Fruit fly (Drosophila melanogaster): ENCODE measurements around the gene CG7872.
A peak's percentile ranks its signal among the peaks of the same experiment; 100 is the strongest.

The CG7872 gene

DNA sequence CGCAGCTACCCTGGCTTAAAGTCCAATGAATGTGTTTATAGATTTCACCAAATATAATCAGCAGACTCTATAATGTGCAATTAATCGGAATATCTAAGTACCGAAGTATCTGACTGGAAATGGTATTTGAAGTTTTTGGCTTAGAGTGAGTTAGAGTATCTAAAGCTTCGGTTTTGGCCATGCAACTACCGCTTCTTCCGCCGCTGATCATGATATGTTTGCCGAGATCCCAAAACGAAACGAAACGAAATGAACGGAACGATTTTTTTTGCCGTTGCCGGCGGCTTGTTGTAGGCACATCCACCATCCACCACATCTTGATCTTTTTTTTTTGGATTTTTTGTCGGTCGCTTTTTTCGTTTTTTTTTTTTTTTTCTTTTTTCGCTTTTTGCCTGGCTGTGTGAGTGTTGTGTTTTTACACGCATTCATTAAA is 45.0 kb downstream of the CG7872 start (continued):
- TF ChIP-seq CG16813 (GFP tag; IDR thresholded peaks at IDR 0.05; ENCODE audit: partially characterized antibody): no peak
- peak; percentile 81 for TF ChIP-seq CG6689 (GFP tag; IDR thresholded peaks at IDR 0.05)
- peak; percentile 50 for TF ChIP-seq CG9437 (GFP tag; optimal IDR thresholded peaks at IDR 0.05)
- peak; percentile 74 for TF ChIP-seq CG9215 (GFP tag; IDR thresholded peaks at IDR 0.05)
- TF ChIP-seq CG3995 (GFP tag; optimal IDR thresholded peaks at IDR 0.05): peak; percentile 36
- TF ChIP-seq Hmr (GFP tag; optimal IDR thresholded peaks at IDR 0.05): peak; percentile 76
- peak; percentile 75; the same call in 1 of the 2 replicates for TF ChIP-seq cas (GFP tag; IDR thresholded peaks at IDR 0.05)
- TF ChIP-seq fd64A (GFP tag; optimal IDR thresholded peaks at IDR 0.05): peak; percentile 9
- peak; percentile 67 for TF ChIP-seq Dip3 (GFP tag; optimal IDR thresholded peaks at IDR 0.05)
- peak; percentile 42 for TF ChIP-seq CG3407 (GFP tag; optimal IDR thresholded peaks at IDR 0.05)
- TF ChIP-seq CG9609 (GFP tag; optimal IDR thresholded peaks at IDR 0.05): peak; percentile 57
- TF ChIP-seq Atf3 (GFP tag; optimal IDR thresholded peaks at IDR 0.05): peak; percentile 40
- peak; percentile 92 for TF ChIP-seq D19A (tag; optimal IDR thresholded peaks at IDR 0.05)
- TF ChIP-seq dati (GFP tag; IDR thresholded peaks at IDR 0.05): peak; percentile 52; the same call in 1 of the 2 replicates
- peak; percentile 66 to 79 for TF ChIP-seq dpn (GFP tag; optimal IDR thresholded peaks at IDR 0.05)
- TF ChIP-seq Chrac-16 (GFP tag; optimal IDR thresholded peaks at IDR 0.05): peak; percentile 51
- no peak for TF ChIP-seq Hr39 (optimal IDR thresholded peaks at IDR 0.05)
- peak; percentile 77 for TF ChIP-seq ATbp (GFP tag; optimal IDR thresholded peaks at IDR 0.05)
- no peak for TF ChIP-seq CG6791 (GFP tag; IDR thresholded peaks at IDR 0.05; ENCODE audit: partially characterized antibody)
- TF ChIP-seq Asciz (GFP tag; optimal IDR thresholded peaks at IDR 0.05): peak; percentile 67
- peak; percentile 54 for TF ChIP-seq corto (GFP tag; optimal IDR thresholded peaks at IDR 0.05)
- peak; percentile 90 for TF ChIP-seq sens (GFP tag)
- TF ChIP-seq Lhr (GFP tag; optimal IDR thresholded peaks at IDR 0.05): no peak
- peak; percentile 64 for TF ChIP-seq klu (GFP tag; IDR thresholded peaks at IDR 0.05)
- peak; percentile 26 for TF ChIP-seq CG17802 (tag; optimal IDR thresholded peaks at IDR 0.05)
- TF ChIP-seq CG17568 (GFP tag; optimal IDR thresholded peaks at IDR 0.05): peak; percentile 21
- no peak for TF ChIP-seq CG8359 (GFP tag; optimal IDR thresholded peaks at IDR 0.05; ENCODE audit: borderline replicate concordance)
- TF ChIP-seq caup (GFP tag; optimal IDR thresholded peaks at IDR 0.05; ENCODE audit: severe bottlenecking): peak; percentile 64
- peak; percentile 33 for TF ChIP-seq CG7987 (GFP tag; optimal IDR thresholded peaks at IDR 0.05)
- TF ChIP-seq Fer2 (tag; optimal IDR thresholded peaks at IDR 0.05): peak; percentile 29
- TF ChIP-seq disco-r (GFP tag; optimal IDR thresholded peaks at IDR 0.05): no peak
- TF ChIP-seq Sry-δ (GFP tag; optimal IDR thresholded peaks at IDR 0.05): peak; percentile 33
- no peak for TF ChIP-seq unc-4 (GFP tag; IDR thresholded peaks at IDR 0.05; ENCODE audit: partially characterized antibody)
- TF ChIP-seq Hey (tag; optimal IDR thresholded peaks at IDR 0.05): peak; percentile 4
- TF ChIP-seq slp2 (GFP tag; optimal IDR thresholded peaks at IDR 0.05): peak; percentile 66
- TF ChIP-seq croc (GFP tag; conservative IDR thresholded peaks at IDR 0.05): peak; percentile 70; the same call in 2 of the 3 replicates
- TF ChIP-seq mld (GFP tag; IDR thresholded peaks at IDR 0.05; ENCODE audit: partially characterized antibody): no peak
- TF ChIP-seq Kr (GFP tag; optimal IDR thresholded peaks at IDR 0.05): no peak
- peak; percentile 29 for TF ChIP-seq Hand (GFP tag; optimal IDR thresholded peaks at IDR 0.05)
- TF ChIP-seq CG10147 (GFP tag; optimal IDR thresholded peaks at IDR 0.05): peak; percentile 69
- TF ChIP-seq chinmo (GFP tag; IDR thresholded peaks at IDR 0.05; ENCODE audit: partially characterized antibody): 0 out of 4 replicates have a peak, but pooled peaks have one; percentile 57
- peak; percentile 71 for TF ChIP-seq Fer1 (GFP tag; optimal IDR thresholded peaks at IDR 0.05)
- TF ChIP-seq Ravus (GFP tag; IDR thresholded peaks at IDR 0.05): peak; percentile 66
- peak; percentile 50; the same call in 1 of the 2 replicates for TF ChIP-seq CG10321 (GFP tag; IDR thresholded peaks at IDR 0.05)
- TF ChIP-seq Drgx (GFP tag; IDR thresholded peaks at IDR 0.05): peak; percentile 87
- no peak for TF ChIP-seq Spps (tag; optimal IDR thresholded peaks at IDR 0.05)
- TF ChIP-seq CG14860 (GFP tag; IDR thresholded peaks at IDR 0.05; ENCODE audit: partially characterized antibody): no peak
- TF ChIP-seq ken (GFP tag; IDR thresholded peaks at IDR 0.05): peak; percentile 87
- peak; percentile 47 for TF ChIP-seq odd (GFP tag; optimal IDR thresholded peaks at IDR 0.05)
- TF ChIP-seq CG8388 (GFP tag; optimal IDR thresholded peaks at IDR 0.05): peak; percentile 55

Measured in whole organism, embryonic.